Fruit fly (Drosophila melanogaster): ENCODE results near the gene Dd.
A peak's percentile ranks its signal among the peaks of the same experiment; 100 is the strongest.

Dd gene

DNA sequence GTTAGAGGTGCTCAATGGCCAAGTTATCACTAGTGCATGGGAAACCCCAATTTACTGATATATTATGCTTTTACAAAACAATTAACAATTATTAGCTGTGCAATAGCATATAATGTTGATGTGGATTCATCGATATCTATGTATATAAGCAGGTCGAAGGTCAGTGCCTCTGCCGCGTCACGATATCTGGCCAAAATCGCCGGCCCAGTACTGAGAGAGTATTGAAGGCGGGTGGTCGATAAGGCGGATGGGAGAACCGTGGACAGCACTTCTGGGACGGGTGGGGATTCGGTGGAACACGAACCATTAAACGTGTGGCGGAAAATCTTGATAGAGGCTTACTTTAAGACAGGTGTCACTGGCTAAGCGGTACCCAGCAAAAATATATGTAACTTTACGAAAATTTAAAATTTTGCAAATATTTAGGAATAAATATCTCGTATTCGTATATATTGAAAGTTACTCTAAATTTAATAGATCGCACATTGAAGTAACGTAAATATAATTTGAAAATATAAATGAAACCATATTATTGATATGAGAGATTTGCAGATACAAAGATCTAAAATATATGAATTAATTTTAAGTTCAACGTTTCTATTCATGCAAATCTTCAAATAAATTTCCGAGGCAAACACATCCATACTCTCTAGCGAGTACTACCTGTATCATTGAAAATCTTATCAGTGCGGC, 1.4 kb downstream of the Dd start (continued):
- peak; percentile 79 for TF ChIP-seq CG13424 (tag; optimal IDR thresholded peaks at IDR 0.05)
- no peak for TF ChIP-seq slp2 (GFP tag; optimal IDR thresholded peaks at IDR 0.05)
- TF ChIP-seq CG10959 (GFP tag; IDR thresholded peaks at IDR 0.05), result no peak
- TF ChIP-seq onecut (GFP tag; IDR thresholded peaks at IDR 0.05), result no peak
- no peak for TF ChIP-seq CG4404 (GFP tag; IDR thresholded peaks at IDR 0.05)
- no peak for TF ChIP-seq CG8388 (GFP tag; optimal IDR thresholded peaks at IDR 0.05)
- TF ChIP-seq CoRest (tag; optimal IDR thresholded peaks at IDR 0.05), result no peak
- TF ChIP-seq slbo (GFP tag; IDR thresholded peaks at IDR 0.05), result peak; percentile 27; the same call in 1 of the 2 replicates
- TF ChIP-seq lilli (GFP tag; optimal IDR thresholded peaks at IDR 0.05), result no peak
- TF ChIP-seq Asciz (GFP tag; optimal IDR thresholded peaks at IDR 0.05), result peak; percentile 52
- no peak for TF ChIP-seq CG10366 (GFP tag; IDR thresholded peaks at IDR 0.05)
- no peak for TF ChIP-seq CG15601 (tag; optimal IDR thresholded peaks at IDR 0.05)
- no peak for TF ChIP-seq CG2120 (GFP tag; optimal IDR thresholded peaks at IDR 0.05)
- 0 out of 3 replicates have a peak, but pooled peaks have one; percentile 27 for TF ChIP-seq Aef1 (GFP tag; IDR thresholded peaks at IDR 0.05)
- no peak for TF ChIP-seq CG17802 (tag; optimal IDR thresholded peaks at IDR 0.05)
- no peak for TF ChIP-seq da (GFP tag; optimal IDR thresholded peaks at IDR 0.05)
- TF ChIP-seq run (tag; optimal IDR thresholded peaks at IDR 0.05), result no peak
- TF ChIP-seq ara (GFP tag; IDR thresholded peaks at IDR 0.05), result no peak
- 0 out of 2 replicates have a peak, but pooled peaks have one; percentile 46 for TF ChIP-seq sob (GFP tag; IDR thresholded peaks at IDR 0.05)
- TF ChIP-seq CG16863 (GFP tag; optimal IDR thresholded peaks at IDR 0.05), result no peak
- TF ChIP-seq Atf3 (GFP tag; optimal IDR thresholded peaks at IDR 0.05), result no peak
- peak; percentile 54 for TF ChIP-seq lmd (GFP tag; IDR thresholded peaks at IDR 0.05)
- TF ChIP-seq Gug (GFP tag; IDR thresholded peaks at IDR 0.05), result no peak
- no peak for TF ChIP-seq Tbp (GFP tag; optimal IDR thresholded peaks at IDR 0.05)
- TF ChIP-seq CG10654 (GFP tag; optimal IDR thresholded peaks at IDR 0.05), result no peak
- no peak for TF ChIP-seq Stat92E (GFP tag; optimal IDR thresholded peaks at IDR 0.05)
- no peak for TF ChIP-seq inv (GFP tag; IDR thresholded peaks at IDR 0.05; ENCODE audit: partially characterized antibody)
- no peak for TF ChIP-seq Taf1 (GFP tag; IDR thresholded peaks at IDR 0.05)
- TF ChIP-seq CG2712 (tag; optimal IDR thresholded peaks at IDR 0.05), result peak; percentile 77
- TF ChIP-seq scrt (GFP tag; optimal IDR thresholded peaks at IDR 0.05), result peak; percentile 56
- no peak for TF ChIP-seq seq (GFP tag; IDR thresholded peaks at IDR 0.05)
- no peak for TF ChIP-seq stwl (tag; optimal IDR thresholded peaks at IDR 0.05)
- no peak for TF ChIP-seq CG13287 (GFP tag; IDR thresholded peaks at IDR 0.05; ENCODE audit: partially characterized antibody)
- no peak for TF ChIP-seq otp (GFP tag; IDR thresholded peaks at IDR 0.05)
- TF ChIP-seq pho (GFP tag; optimal IDR thresholded peaks at IDR 0.05), result no peak
- TF ChIP-seq PHDP (tag; optimal IDR thresholded peaks at IDR 0.05), result no peak
- no peak for TF ChIP-seq NK7.1 (GFP tag; optimal IDR thresholded peaks at IDR 0.05)
- peak; percentile 82 for TF ChIP-seq CG13296 (GFP tag; optimal IDR thresholded peaks at IDR 0.05)
- TF ChIP-seq CG1024 (GFP tag; IDR thresholded peaks at IDR 0.05), result no peak
- no peak for TF ChIP-seq CTCF (GFP tag; optimal IDR thresholded peaks at IDR 0.05)
- no peak for TF ChIP-seq Elba2 (GFP tag; optimal IDR thresholded peaks at IDR 0.05)
- no peak for TF ChIP-seq salm (tag; optimal IDR thresholded peaks at IDR 0.05)
- no peak for TF ChIP-seq corto (GFP tag; optimal IDR thresholded peaks at IDR 0.05)
- TF ChIP-seq stc (GFP tag; IDR thresholded peaks at IDR 0.05), result no peak
- TF ChIP-seq repo (GFP tag; optimal IDR thresholded peaks at IDR 0.05), result no peak
- peak; percentile 49 for TF ChIP-seq CG14710 (tag; optimal IDR thresholded peaks at IDR 0.05)
- TF ChIP-seq Hr39 (optimal IDR thresholded peaks at IDR 0.05), result no peak
- TF ChIP-seq CG10147 (GFP tag; optimal IDR thresholded peaks at IDR 0.05), result peak; percentile 54
- peak; percentile 4 for TF ChIP-seq gem (tag; optimal IDR thresholded peaks at IDR 0.05)
- no peak for TF ChIP-seq CG2889 (GFP tag; IDR thresholded peaks at IDR 0.05)
- no peak for TF ChIP-seq chinmo (GFP tag; IDR thresholded peaks at IDR 0.05; ENCODE audit: partially characterized antibody)
- TF ChIP-seq az2 (GFP tag; optimal IDR thresholded peaks at IDR 0.05), result no peak

Measured in whole organism, embryonic.